Worm (Caenorhabditis elegans) whole organism, L4/young adult: ENCODE measurements around the gene cest-9.1.

Experiments used
- W03F9.2 ChIP-seq: fragments of 150-350 bp; optimal IDR thresholded peaks from 2 replicates; lab custom pipeline; 2014; ENCODE audit warnings: missing biosample characterization, missing genetic modification characterization
- him-1 ChIP-seq: sonication (generic microtip); optimal IDR thresholded peaks from 2 replicates; lab custom pipeline; 2016; ENCODE audit warnings: missing genotype, missing genetic modification reagents, missing genetic modification characterization, missing compliant biosample characterization

- no peak for TF ChIP-seq W03F9.2
- no peak for TF ChIP-seq him-1 (tag; lab: Kevin White, UChicago)
Measured at ce11 chrX:12216943-12217342, 9.0 kb upstream of the cest-9.1 start, which contains the start of gene C23H4.8.
